Fruit fly (Drosophila melanogaster): ENCODE measurements around the gene Ir100a.

Ir100a gene

dm6 chr3R:31793664-31794417 lies 6.9 kb upstream of the Ir100a start, which contains the start of the genes Mccc1 and Acf (continued):
- no peak for TF ChIP-seq CG6272 (GFP tag; IDR thresholded peaks at IDR 0.05)
- no peak for TF ChIP-seq fu2 (GFP tag; optimal IDR thresholded peaks at IDR 0.05)
- no peak for TF ChIP-seq Hey (tag; optimal IDR thresholded peaks at IDR 0.05)
- TF ChIP-seq CG13624 (GFP tag; optimal IDR thresholded peaks at IDR 0.05) = peak; percentile 10
- TF ChIP-seq sob (GFP tag; IDR thresholded peaks at IDR 0.05) = peak; percentile 37; the same call in 1 of the 2 replicates
- no peak for TF ChIP-seq CG8924 (tag; optimal IDR thresholded peaks at IDR 0.05)
- peak; percentile 20; the same call in 1 of the 3 replicates for TF ChIP-seq ken (GFP tag; IDR thresholded peaks at IDR 0.05)
- 0 out of 2 replicates have a peak, but pooled peaks have one; percentile 30 for TF ChIP-seq CG11247 (GFP tag; IDR thresholded peaks at IDR 0.05)
- TF ChIP-seq Ptx1 (GFP tag; IDR thresholded peaks at IDR 0.05) = peak; percentile 51
- TF ChIP-seq ind (GFP tag; optimal IDR thresholded peaks at IDR 0.05) = peak; percentile 10
- TF ChIP-seq fd3F (GFP tag; optimal IDR thresholded peaks at IDR 0.05) = no peak
- TF ChIP-seq prd (optimal IDR thresholded peaks at IDR 0.05) = no peak
- TF ChIP-seq prd (GFP tag; IDR thresholded peaks at IDR 0.05) = peak; percentile 38; the same call in 1 of the 3 replicates
- peak; percentile 11 for TF ChIP-seq kay (GFP tag; optimal IDR thresholded peaks at IDR 0.05)
- peak; percentile 22 for TF ChIP-seq tin (GFP tag; optimal IDR thresholded peaks at IDR 0.05)
- no peak for TF ChIP-seq MTF-1 (GFP tag; optimal IDR thresholded peaks at IDR 0.05; ENCODE audit: borderline replicate concordance)
- TF ChIP-seq CG12769 (tag; optimal IDR thresholded peaks at IDR 0.05) = no peak
- TF ChIP-seq insv (GFP tag; optimal IDR thresholded peaks at IDR 0.05) = no peak
- TF ChIP-seq zen (tag; optimal IDR thresholded peaks at IDR 0.05) = peak; percentile 47
- TF ChIP-seq Pdp1 (GFP tag; optimal IDR thresholded peaks at IDR 0.05) = peak; percentile 53 to 60
- TF ChIP-seq Dip3 (GFP tag; optimal IDR thresholded peaks at IDR 0.05) = peak; percentile 26
- no peak for TF ChIP-seq CG9215 (GFP tag; IDR thresholded peaks at IDR 0.05)
- no peak for TF ChIP-seq cas (GFP tag; IDR thresholded peaks at IDR 0.05)
- no peak for TF ChIP-seq CG7987 (GFP tag; optimal IDR thresholded peaks at IDR 0.05)
- TF ChIP-seq HLH54F (GFP tag; optimal IDR thresholded peaks at IDR 0.05) = peak; percentile 31
- TF ChIP-seq crc (GFP tag; optimal IDR thresholded peaks at IDR 0.05) = peak; percentile 33
- TF ChIP-seq CG10209 (GFP tag; optimal IDR thresholded peaks at IDR 0.05) = no peak
- TF ChIP-seq CG6791 (GFP tag; IDR thresholded peaks at IDR 0.05; ENCODE audit: partially characterized antibody) = peak; percentile 68; the same call in 2 of the 3 replicates
- no peak for TF ChIP-seq CG18599 (GFP tag; optimal IDR thresholded peaks at IDR 0.05)
- TF ChIP-seq Sry-β (GFP tag; optimal IDR thresholded peaks at IDR 0.05) = peak; percentile 19
- TF ChIP-seq Mes4 (GFP tag; optimal IDR thresholded peaks at IDR 0.05) = peak; percentile 2
- peak; percentile 7 for TF ChIP-seq CG10979 (tag; optimal IDR thresholded peaks at IDR 0.05)
- TF ChIP-seq lola (GFP tag; optimal IDR thresholded peaks at IDR 0.05) = peak in 1 of 3 experiments; percentile 3
- peak; percentile 52 for TF ChIP-seq CG1603 (tag; optimal IDR thresholded peaks at IDR 0.05)
- no peak for TF ChIP-seq bsh (GFP tag; optimal IDR thresholded peaks at IDR 0.05)
- TF ChIP-seq HHEX (GFP tag; optimal IDR thresholded peaks at IDR 0.05) = no peak
- TF ChIP-seq CG12659 (GFP tag; optimal IDR thresholded peaks at IDR 0.05) = peak; percentile 37
- TF ChIP-seq MBD-R2 (GFP tag; IDR thresholded peaks at IDR 0.05) = peak; percentile 35; the same call in 1 of the 2 replicates
- peak; percentile 41; the same call in 1 of the 2 replicates for TF ChIP-seq ato (GFP tag; IDR thresholded peaks at IDR 0.05; ENCODE audit: partially characterized antibody)
- peak; percentile 83 for TF ChIP-seq Sry-δ (GFP tag; optimal IDR thresholded peaks at IDR 0.05)
- TF ChIP-seq CG14014 (GFP tag; IDR thresholded peaks at IDR 0.05) = 0 out of 2 replicates have a peak, but pooled peaks have one; percentile 15
- TF ChIP-seq sug (tag; optimal IDR thresholded peaks at IDR 0.05) = no peak
- TF ChIP-seq CG31388 (GFP tag; optimal IDR thresholded peaks at IDR 0.05) = no peak
- TF ChIP-seq zfh2 (GFP tag; optimal IDR thresholded peaks at IDR 0.05) = peak; percentile 61
- TF ChIP-seq gfzf (GFP tag; optimal IDR thresholded peaks at IDR 0.05) = peak; percentile 84
- TF ChIP-seq CG3838 (GFP tag; optimal IDR thresholded peaks at IDR 0.05) = no peak
- TF ChIP-seq Sin3A (optimal IDR thresholded peaks at IDR 0.05) = peak; percentile 61
- no peak for TF ChIP-seq ase (GFP tag; IDR thresholded peaks at IDR 0.05)
- peak; percentile 77 for TF ChIP-seq row (GFP tag; IDR thresholded peaks at IDR 0.05)

Measured in whole organism, embryonic.